Worm (Caenorhabditis elegans): ENCODE data around the gene ZK1010.8.

ce11 chrIII:13031701-13032100, 31.2 kb upstream of the ZK1010.8 start, which contains the start of gene F14F7.5:
- no peak for TF ChIP-seq pqm-1 (tag; optimal IDR thresholded peaks at IDR 0.05)
- TF ChIP-seq nhr-28 (tag; optimal IDR thresholded peaks at IDR 0.05), result no peak
- no peak for TF ChIP-seq daf-16 (GFP tag; optimal IDR thresholded peaks at IDR 0.05)
- TF ChIP-seq daf-16 (tag; optimal IDR thresholded peaks at IDR 0.05), result no peak
- no peak for TF ChIP-seq lsy-2 (tag; optimal IDR thresholded peaks at IDR 0.05)
- TF ChIP-seq jun-1 (tag; optimal IDR thresholded peaks at IDR 0.05), result no peak
